Fruit fly (Drosophila melanogaster) whole organism, embryonic: Measurements from ENCODE around the gene CG32320.

ENCODE experiments used
- Atf-2 ChIP-seq: fragments of 200-800 bp; sonication (Bioruptor generic); optimal IDR thresholded peaks from 2 replicates; lab custom pipeline; 2016; ENCODE audit warnings: missing biosample characterization, missing genetic modification characterization
- Bgb ChIP-seq: fragments of 200-800 bp; sonication (Bioruptor generic); IDR thresholded peaks from 2 replicates; pipeline ENCODE4 v1.3.6; 2022; ENCODE audit warnings: missing biosample characterization, missing genetic modification characterization; ENCODE audit not compliant: partially characterized antibody
- CG10147 ChIP-seq: fragments of 200-800 bp; sonication (Bioruptor generic); optimal IDR thresholded peaks from 2 replicates; lab custom pipeline; 2019; ENCODE audit warnings: missing biosample characterization, mild to moderate bottlenecking, missing genetic modification characterization, moderate library complexity
- CG10274 ChIP-seq: fragments of 200-800 bp; sonication (Bioruptor generic); optimal IDR thresholded peaks from 3 replicates; lab custom pipeline; 2017; ENCODE audit warnings: missing biosample characterization, mild to moderate bottlenecking, missing genetic modification characterization
- CG10979 ChIP-seq: fragments of 200-800 bp; sonication (Bioruptor generic); optimal IDR thresholded peaks from 2 replicates; lab custom pipeline; 2018; ENCODE audit warnings: missing biosample characterization, mild to moderate bottlenecking, missing genetic modification characterization, moderate library complexity
- CG11247 ChIP-seq: fragments of 200-800 bp; sonication (Bioruptor generic); IDR thresholded peaks from 2 replicates; pipeline ENCODE4 v1.3.6; 2022; ENCODE audit warnings: missing biosample characterization, missing genetic modification characterization
- CG12219 ChIP-seq: fragments of 200-800 bp; sonication (Bioruptor generic); optimal IDR thresholded peaks from 3 replicates; lab custom pipeline; 2018; ENCODE audit warnings: missing biosample characterization, mild to moderate bottlenecking, missing genetic modification characterization
- CG12744 ChIP-seq: fragments of 200-800 bp; sonication (Bioruptor generic); optimal IDR thresholded peaks from 2 replicates; lab custom pipeline; 2016; ENCODE audit warnings: missing biosample characterization, missing genetic modification characterization
- CG1603 ChIP-seq: fragments of 200-800 bp; sonication (Bioruptor generic); optimal IDR thresholded peaks from 2 replicates; lab custom pipeline; 2019; ENCODE audit warnings: missing biosample characterization, mild to moderate bottlenecking, missing genetic modification characterization, moderate library complexity
- CG16863 ChIP-seq: fragments of 200-800 bp; sonication (Bioruptor generic); optimal IDR thresholded peaks from 3 replicates; lab custom pipeline; 2016; ENCODE audit warnings: missing biosample characterization, missing genetic modification characterization
- CG17186 ChIP-seq: fragments of 200-800 bp; sonication (Bioruptor generic); optimal IDR thresholded peaks from 3 replicates; lab custom pipeline; 2017; ENCODE audit warnings: missing biosample characterization, missing genetic modification reagents, missing genetic modification characterization
- CG17359 ChIP-seq: fragments of 200-800 bp; sonication (Bioruptor generic); optimal IDR thresholded peaks from 3 replicates; lab custom pipeline; 2018; ENCODE audit warnings: missing biosample characterization, mild to moderate bottlenecking, missing genetic modification characterization, moderate library complexity
- CG17568 ChIP-seq: fragments of 200-800 bp; sonication (Bioruptor generic); optimal IDR thresholded peaks from 2 replicates; lab custom pipeline; 2018; ENCODE audit warnings: missing biosample characterization, mild to moderate bottlenecking, missing genetic modification characterization, moderate library complexity
- CG17912 ChIP-seq: fragments of 200-800 bp; sonication (Bioruptor generic); optimal IDR thresholded peaks from 2 replicates; lab custom pipeline; 2018; ENCODE audit warnings: missing biosample characterization, mild to moderate bottlenecking, missing genetic modification characterization
- CG18599 ChIP-seq: fragments of 200-800 bp; sonication (Bioruptor generic); optimal IDR thresholded peaks from 3 replicates; lab custom pipeline; 2017; ENCODE audit warnings: missing biosample characterization, missing genetic modification characterization, mild to moderate bottlenecking, moderate library complexity, missing genetic modification reagents
- CG2875 ChIP-seq: fragments of 200-800 bp; sonication (Bioruptor generic); optimal IDR thresholded peaks from 2 replicates; lab custom pipeline; 2017; ENCODE audit warnings: missing biosample characterization, mild to moderate bottlenecking, missing genetic modification characterization, missing genetic modification reagents
- CG31388 ChIP-seq: fragments of 200-800 bp; sonication (Bioruptor generic); optimal IDR thresholded peaks from 2 replicates; lab custom pipeline; 2016; ENCODE audit warnings: missing biosample characterization, missing genetic modification characterization
- CG3281 ChIP-seq: fragments of 200-800 bp; sonication (Bioruptor generic); optimal IDR thresholded peaks from 3 replicates; lab custom pipeline; 2017; ENCODE audit warnings: missing biosample characterization, mild to moderate bottlenecking, missing genetic modification characterization
- CG8388 ChIP-seq: fragments of 200-800 bp; sonication (Bioruptor generic); optimal IDR thresholded peaks from 2 replicates; lab custom pipeline; 2019; ENCODE audit warnings: missing biosample characterization, mild to moderate bottlenecking, missing genetic modification characterization, moderate library complexity
- CoRest ChIP-seq: fragments of 200-800 bp; sonication (Bioruptor generic); optimal IDR thresholded peaks from 3 replicates; lab custom pipeline; 2018; ENCODE audit warnings: missing biosample characterization, mild to moderate bottlenecking, missing genetic modification characterization, moderate library complexity
- E2f2 ChIP-seq: fragments of 200-800 bp; sonication (Bioruptor generic); IDR thresholded peaks from 2 replicates; pipeline ENCODE4 v1.3.6; 2022; ENCODE audit warnings: missing biosample characterization, missing genetic modification characterization
- Gug ChIP-seq: fragments of 200-800 bp; sonication (Bioruptor generic); IDR thresholded peaks from 4 replicates; pipeline ENCODE4 v1.3.6; 2022; ENCODE audit warnings: missing biosample characterization, missing genetic modification characterization
- HmgZ ChIP-seq: fragments of 200-800 bp; sonication (Bioruptor generic); optimal IDR thresholded peaks from 2 replicates; lab custom pipeline; 2018; ENCODE audit warnings: missing biosample characterization, mild to moderate bottlenecking, missing genetic modification characterization
- Hr78 ChIP-seq, 2 experiments: fragments of 200-800 bp in 1 of 2; fragments of >200 bp in 1 of 2; sonication (Bioruptor generic) in 1 of 2; optimal IDR thresholded peaks; 2 replicates each; lab custom pipeline; 2017 to 2019; ENCODE audit warnings: missing biosample characterization in 2 of 2, missing genetic modification characterization in 2 of 2, mild to moderate bottlenecking in 1 of 2, moderate library complexity in 1 of 2
- Hsf ChIP-seq: fragments of 200-800 bp; sonication (Bioruptor generic); optimal IDR thresholded peaks from 3 replicates; lab custom pipeline; 2016; ENCODE audit warnings: missing biosample characterization, missing genetic modification characterization
- Max ChIP-seq: fragments of 200-800 bp; sonication (Bioruptor generic); optimal IDR thresholded peaks from 2 replicates; lab custom pipeline; 2016; ENCODE audit warnings: missing biosample characterization, mild to moderate bottlenecking, missing genetic modification characterization
- NFAT ChIP-seq: fragments of 200-800 bp; sonication (Bioruptor generic); IDR thresholded peaks from 2 replicates; pipeline ENCODE4 v1.3.6; 2022; ENCODE audit warnings: missing biosample characterization, missing genetic modification characterization
- Oaz ChIP-seq: fragments of 200-800 bp; sonication (Bioruptor generic); IDR thresholded peaks from 2 replicates; pipeline ENCODE4 v1.3.6; 2022; ENCODE audit warnings: missing biosample characterization, missing genetic modification characterization
- Rfx ChIP-seq: fragments of 200-800 bp; sonication (Bioruptor generic); IDR thresholded peaks from 2 replicates; pipeline ENCODE4 v1.3.6; 2022; ENCODE audit warnings: missing biosample characterization, missing genetic modification characterization
- Tbp ChIP-seq: fragments of >200 bp; optimal IDR thresholded peaks from 2 replicates; lab custom pipeline; 2018; ENCODE audit warnings: missing biosample characterization, missing genetic modification characterization
- abd-A ChIP-seq: fragments of 200-800 bp; sonication (Bioruptor generic); optimal IDR thresholded peaks from 3 replicates; lab custom pipeline; 2019; ENCODE audit warnings: missing biosample characterization, mild to moderate bottlenecking, missing genetic modification characterization, moderate library complexity
- caup ChIP-seq: fragments of 200-800 bp; sonication (Bioruptor generic); optimal IDR thresholded peaks from 3 replicates; lab custom pipeline; 2017; ENCODE audit warnings: missing biosample characterization, mild to moderate bottlenecking, missing genetic modification characterization, moderate library complexity; ENCODE audit not compliant: severe bottlenecking
- gt ChIP-seq: fragments of 200-800 bp; sonication (Bioruptor generic); IDR thresholded peaks from 2 replicates; pipeline ENCODE4 v1.3.6; 2022; ENCODE audit warnings: missing biosample characterization, missing genetic modification characterization
- hb ChIP-seq: fragments of 200-800 bp; sonication (Bioruptor generic); IDR thresholded peaks from 3 replicates; pipeline ENCODE4 v1.3.6; 2022; ENCODE audit warnings: missing biosample characterization, missing genetic modification characterization; ENCODE audit not compliant: partially characterized antibody
- ind ChIP-seq: fragments of 200-800 bp; sonication (Bioruptor generic); optimal IDR thresholded peaks from 3 replicates; lab custom pipeline; 2016; ENCODE audit warnings: missing biosample characterization, missing genetic modification characterization
- kah ChIP-seq: fragments of 200-800 bp; sonication (Bioruptor generic); optimal IDR thresholded peaks from 2 replicates; lab custom pipeline; 2018; ENCODE audit warnings: missing biosample characterization, mild to moderate bottlenecking, missing genetic modification characterization
- knrl ChIP-seq: fragments of 200-800 bp; sonication (Bioruptor generic); IDR thresholded peaks from 3 replicates; pipeline ENCODE4 v1.3.6; 2022; ENCODE audit warnings: missing biosample characterization, missing genetic modification characterization; ENCODE audit not compliant: partially characterized antibody
- lmd ChIP-seq: fragments of 200-800 bp; sonication (Bioruptor generic); IDR thresholded peaks from 2 replicates; pipeline ENCODE4 v1.3.6; 2022; ENCODE audit warnings: missing biosample characterization, missing genetic modification characterization
- mam ChIP-seq: fragments of 200-800 bp; sonication (Bioruptor generic); optimal IDR thresholded peaks from 3 replicates; lab custom pipeline; 2016; ENCODE audit warnings: missing biosample characterization, missing genetic modification characterization
- mld ChIP-seq: fragments of 200-800 bp; sonication (Bioruptor generic); IDR thresholded peaks from 3 replicates; pipeline ENCODE4 v1.3.6; 2022; ENCODE audit warnings: missing biosample characterization, missing genetic modification characterization; ENCODE audit not compliant: partially characterized antibody
- prd ChIP-seq, 3 experiments: fragments of >200 bp in 2 of 3; fragments of 200-800 bp in 1 of 3; sonication (Bioruptor generic) in 1 of 3; optimal IDR thresholded peaks in 2 of 3; IDR thresholded peaks in 1 of 3; 2 replicates in 2 of 3; 3 replicates in 1 of 3; pipeline versions ENCODE4 v1.3.6 to Lab custom; 2017 to 2022; ENCODE audit warnings: missing biosample characterization in 1 of 3, missing genetic modification characterization in 1 of 3
- rib ChIP-seq: fragments of 200-800 bp; sonication (Bioruptor generic); IDR thresholded peaks from 2 replicates; pipeline ENCODE4 v1.3.6; 2022; ENCODE audit warnings: missing biosample characterization, missing genetic modification characterization
- run ChIP-seq: fragments of 200-800 bp; sonication (Bioruptor generic); optimal IDR thresholded peaks from 3 replicates; lab custom pipeline; 2018; ENCODE audit warnings: missing biosample characterization, mild to moderate bottlenecking, missing genetic modification characterization
- salm ChIP-seq: fragments of 200-800 bp; sonication (Bioruptor generic); optimal IDR thresholded peaks from 2 replicates; lab custom pipeline; 2018; ENCODE audit warnings: missing biosample characterization, mild to moderate bottlenecking, missing genetic modification characterization
- slp2 ChIP-seq: fragments of 200-800 bp; sonication (Bioruptor generic); optimal IDR thresholded peaks from 2 replicates; lab custom pipeline; 2016; ENCODE audit warnings: missing biosample characterization, missing genetic modification characterization
- tio ChIP-seq: fragments of 200-800 bp; sonication (Bioruptor generic); optimal IDR thresholded peaks from 2 replicates; lab custom pipeline; 2017; ENCODE audit warnings: missing biosample characterization, missing genetic modification characterization, inconsistent platforms
- tna ChIP-seq: fragments of 200-800 bp; sonication (Bioruptor generic); IDR thresholded peaks from 2 replicates; pipeline ENCODE4 v1.3.6; 2022; ENCODE audit warnings: missing biosample characterization, missing genetic modification characterization; ENCODE audit not compliant: partially characterized antibody
- trem ChIP-seq: fragments of 200-800 bp; optimal IDR thresholded peaks from 3 replicates; lab custom pipeline; 2019; ENCODE audit warnings: missing biosample characterization, mild to moderate bottlenecking, missing genetic modification characterization, moderate library complexity
- unpg ChIP-seq: fragments of 200-800 bp; sonication (Bioruptor generic); optimal IDR thresholded peaks from 3 replicates; lab custom pipeline; 2018; ENCODE audit warnings: missing biosample characterization, mild to moderate bottlenecking, missing genetic modification characterization, moderate library complexity

CG32320 gene

DNA sequence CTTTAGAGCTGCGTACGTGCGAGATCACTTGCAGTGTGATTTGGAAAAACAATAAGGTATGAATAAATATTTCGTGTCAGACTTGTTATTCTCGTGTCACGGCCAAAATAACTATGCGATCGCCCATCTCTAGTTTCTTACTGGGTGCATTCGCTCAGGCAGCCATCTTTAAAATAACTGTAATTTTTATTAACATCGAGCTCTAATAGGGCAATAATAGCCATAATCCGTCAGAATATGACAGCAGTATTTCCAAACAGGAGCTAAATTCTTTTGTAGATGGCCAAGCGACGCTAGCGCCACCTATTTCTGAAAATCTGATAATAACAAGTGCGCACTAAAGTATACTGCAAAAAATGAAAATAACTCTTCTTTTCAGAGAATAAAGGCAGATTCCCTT, 46.3 kb upstream of the CG32320 start (continued):
- TF ChIP-seq CG10979 (tag; lab: Kevin White, UChicago), result peak; percentile 35
- TF ChIP-seq kah (GFP tag; lab: Kevin White, UChicago), result peak; percentile 11
- peak; percentile 34 for TF ChIP-seq Hsf
- TF ChIP-seq CG31388 (GFP tag; lab: Kevin White, UChicago), result no peak
- TF ChIP-seq Hr78 (GFP tag; optimal IDR thresholded peaks at IDR 0.05; lab: Kevin White, UChicago), result no peak
- peak; percentile 19 for TF ChIP-seq CG17186 (GFP tag; lab: Kevin White, UChicago)
- TF ChIP-seq CG12744 (GFP tag; lab: Kevin White, UChicago), result peak; percentile 48
- no peak for TF ChIP-seq tio (GFP tag; lab: Kevin White, UChicago)
- TF ChIP-seq CG3281, result peak; percentile 22
- no peak for TF ChIP-seq CG10274
- TF ChIP-seq ind (GFP tag; lab: Kevin White, UChicago), result no peak
- peak; percentile 10 for TF ChIP-seq caup (GFP tag; lab: Kevin White, UChicago)
- TF ChIP-seq CoRest (tag; lab: Kevin White, UChicago), result peak; percentile 64
- TF ChIP-seq CG18599 (GFP tag; lab: Kevin White, UChicago), result no peak
- TF ChIP-seq CG11247 (GFP tag; lab: Robert Waterston, UW), result 0 out of 2 replicates have a peak, but pooled peaks have one; percentile 4
- TF ChIP-seq HmgZ, result peak; percentile 70
- no peak for TF ChIP-seq run (tag; lab: Kevin White, UChicago)
- peak; percentile 7 for TF ChIP-seq slp2 (GFP tag; lab: Kevin White, UChicago)
- TF ChIP-seq CG12219 (GFP tag; lab: Kevin White, UChicago), result peak; percentile 7
- no peak for TF ChIP-seq CG2875 (GFP tag; lab: Kevin White, UChicago)
- TF ChIP-seq trem, result peak; percentile 37
- TF ChIP-seq hb (GFP tag; lab: Robert Waterston, UW), result peak; percentile 66; the same call in 2 of the 3 replicates
- no peak for TF ChIP-seq Atf-2 (GFP tag; lab: Kevin White, UChicago)
- peak; percentile 8 for TF ChIP-seq mam (GFP tag; lab: Kevin White, UChicago)
- peak; percentile 16; the same call in 1 of the 2 replicates for TF ChIP-seq E2f2 (GFP tag; lab: Robert Waterston, UW)
- peak; percentile 26; the same call in 1 of the 2 replicates for TF ChIP-seq lmd (GFP tag; lab: Robert Waterston, UW)
- TF ChIP-seq mld (GFP tag; lab: Robert Waterston, UW), result peak; percentile 68; the same call in 1 of the 3 replicates
- TF ChIP-seq CG17568 (GFP tag; lab: Kevin White, UChicago), result peak; percentile 32
- TF ChIP-seq CG8388 (GFP tag; lab: Kevin White, UChicago), result peak; percentile 26
- peak; percentile 51 for TF ChIP-seq Rfx
- peak; percentile 66 for TF ChIP-seq salm
- TF ChIP-seq gt (GFP tag; lab: Robert Waterston, UW), result no peak
- TF ChIP-seq CG17359 (tag; lab: Kevin White, UChicago), result peak; percentile 27
- peak; percentile 85 for TF ChIP-seq knrl (GFP tag; lab: Robert Waterston, UW)
- peak; percentile 67 for TF ChIP-seq CG17912 (GFP tag; lab: Kevin White, UChicago)
- TF ChIP-seq CG10147, result no peak
- TF ChIP-seq CG16863 (GFP tag; lab: Kevin White, UChicago), result peak; percentile 15
- peak; percentile 50 for TF ChIP-seq CG1603 (tag; lab: Kevin White, UChicago)
- TF ChIP-seq Max (GFP tag; lab: Kevin White, UChicago), result peak; percentile 11
- no peak for TF ChIP-seq prd (optimal IDR thresholded peaks at IDR 0.05; lab: Kevin White, UChicago)
- TF ChIP-seq prd (GFP tag; IDR thresholded peaks at IDR 0.05; lab: Robert Waterston, UW), result peak; percentile 40; the same call in 1 of the 3 replicates
- TF ChIP-seq abd-A, result peak; percentile 82
- no peak for TF ChIP-seq Oaz (GFP tag; lab: Robert Waterston, UW)
- TF ChIP-seq Tbp (GFP tag; lab: Kevin White, UChicago), result no peak
- peak; percentile 89 for TF ChIP-seq Bgb (GFP tag; lab: Robert Waterston, UW)
- peak; percentile 31; the same call in 1 of the 4 replicates for TF ChIP-seq Gug (GFP tag; lab: Robert Waterston, UW)
- peak; percentile 74 for TF ChIP-seq tna (GFP tag; lab: Robert Waterston, UW)
- peak; percentile 48 for TF ChIP-seq unpg (GFP tag; lab: Kevin White, UChicago)
- TF ChIP-seq NFAT (GFP tag; lab: Robert Waterston, UW), result peak; percentile 29; the same call in 1 of the 2 replicates
- TF ChIP-seq rib (GFP tag; lab: Robert Waterston, UW), result no peak
